Worm (Caenorhabditis elegans) whole organism, mixed stage, embryonic: Measurements from ENCODE around the gene C34F6.10.

Source experiments
- bed-3 ChIP-seq: fragments of 200-800 bp; sonication (Bioruptor generic); optimal IDR thresholded peaks from 3 replicates; lab custom pipeline; 2018; ENCODE audit warnings: mild to moderate bottlenecking, missing genetic modification characterization, moderate library complexity, missing compliant biosample characterization
- blmp-1 ChIP-seq: fragments of 150-350 bp; optimal IDR thresholded peaks from 2 replicates; lab custom pipeline; 2014; ENCODE audit warnings: missing biosample characterization, missing genetic modification characterization
- elt-3 ChIP-seq: fragments of 150-350 bp; optimal IDR thresholded peaks from 2 replicates; lab custom pipeline; 2014; ENCODE audit warnings: missing biosample characterization, missing genetic modification characterization
- flh-1 ChIP-seq: fragments of 200-800 bp; sonication (Bioruptor generic); optimal IDR thresholded peaks from 2 replicates; lab custom pipeline; 2018; ENCODE audit warnings: mild to moderate bottlenecking, missing genetic modification characterization, moderate library complexity, missing compliant biosample characterization
- hlh-1 ChIP-seq: fragments of 150-350 bp; optimal IDR thresholded peaks from 2 replicates; lab custom pipeline; 2014; ENCODE audit warnings: missing biosample characterization, missing genetic modification reagents, missing genetic modification characterization
- lin-13 ChIP-seq: fragments of 150-350 bp; optimal IDR thresholded peaks from 2 replicates; lab custom pipeline; 2014; ENCODE audit warnings: missing biosample characterization, missing genetic modification characterization
- nhr-237 ChIP-seq: fragments of 150-350 bp; optimal IDR thresholded peaks from 2 replicates; lab custom pipeline; 2014; ENCODE audit warnings: missing biosample characterization, missing genetic modification characterization
- pha-4 ChIP-seq: fragments of 150-350 bp; optimal IDR thresholded peaks from 2 replicates; lab custom pipeline; 2018; ENCODE audit warnings: missing biosample characterization, missing genetic modification reagents, missing genetic modification characterization
- tbx-8 ChIP-seq: fragments of 200-800 bp; sonication (Bioruptor generic); optimal IDR thresholded peaks from 2 replicates; lab custom pipeline; 2018; ENCODE audit warnings: mild to moderate bottlenecking, missing genetic modification characterization, moderate library complexity, missing compliant biosample characterization
- unc-39 ChIP-seq: fragments of 150-350 bp; optimal IDR thresholded peaks from 2 replicates; lab custom pipeline; 2014; ENCODE audit warnings: missing biosample characterization, missing genetic modification characterization
- unc-62 ChIP-seq: fragments of 150-350 bp; optimal IDR thresholded peaks from 2 replicates; lab custom pipeline; 2014; ENCODE audit warnings: missing biosample characterization, missing genetic modification reagents, missing genetic modification characterization

ce11 chrX:11196741-11197140, 43.7 kb downstream of the C34F6.10 start, which contains the start of gene C34F6.1:
- TF ChIP-seq blmp-1 (tag; lab: Kevin White, UChicago), result no peak
- TF ChIP-seq tbx-8 (GFP tag; lab: Kevin White, UChicago), result no peak
- no peak for TF ChIP-seq bed-3 (GFP tag; lab: Kevin White, UChicago)
- no peak for TF ChIP-seq lin-13 (tag; lab: Kevin White, UChicago)
- no peak for TF ChIP-seq unc-62 (GFP tag; lab: Kevin White, UChicago)
- TF ChIP-seq elt-3 (tag; lab: Kevin White, UChicago), result no peak
- TF ChIP-seq pha-4 (tag; lab: Kevin White, UChicago), result no peak
- TF ChIP-seq unc-39, result no peak
- no peak for TF ChIP-seq nhr-237 (tag; lab: Kevin White, UChicago)
- TF ChIP-seq flh-1, result no peak
- TF ChIP-seq hlh-1, result no peak
